Worm (Caenorhabditis elegans) whole organism, L4 larva: Measurements from ENCODE around the gene fipr-8.
A peak's percentile ranks its signal among the peaks of the same experiment; 100 is the strongest.

Source experiments
- D1046.2 ChIP-seq: fragments of 200-800 bp; sonication (Bioruptor generic); IDR thresholded peaks from 2 replicates; pipeline ENCODE4 v1.3.6; 2022; ENCODE audit warnings: missing genetic modification characterization, missing compliant biosample characterization
- F10B5.3 ChIP-seq: sonication (generic microtip); optimal IDR thresholded peaks from 2 replicates; lab custom pipeline; 2016; ENCODE audit warnings: mild to moderate bottlenecking, missing genetic modification characterization, missing compliant biosample characterization
- F26F4.8 ChIP-seq: fragments of 200-800 bp; sonication (Bioruptor generic); conservative IDR thresholded peaks from 2 replicates; pipeline ENCODE4 v1.3.6; 2022; ENCODE audit warnings: missing genetic modification characterization, missing compliant biosample characterization
- R02D3.7 ChIP-seq: fragments of 150-350 bp; sonication (generic microtip); optimal IDR thresholded peaks from 3 replicates; lab custom pipeline; 2014; ENCODE audit warnings: missing biosample characterization, missing genetic modification characterization
- T20F7.1 ChIP-seq: fragments of 200-800 bp; sonication (Bioruptor generic); optimal IDR thresholded peaks from 2 replicates; lab custom pipeline; 2018; ENCODE audit warnings: mild to moderate bottlenecking, missing genetic modification characterization, missing compliant biosample characterization
- T26A8.4 ChIP-seq: fragments of 200-800 bp; sonication (Bioruptor generic); IDR thresholded peaks from 2 replicates; pipeline ENCODE4 v1.3.6; 2022; ENCODE audit warnings: missing genetic modification characterization, missing compliant biosample characterization
- Y105C5A.15 ChIP-seq: fragments of 200-800 bp; sonication (Bioruptor generic); IDR thresholded peaks from 2 replicates; pipeline ENCODE4 v1.3.6; 2022; ENCODE audit warnings: missing genetic modification characterization, missing compliant biosample characterization
- Y5F2A.4 ChIP-seq: fragments of 200-800 bp; sonication (Bioruptor generic); optimal IDR thresholded peaks from 2 replicates; lab custom pipeline; 2018; ENCODE audit warnings: mild to moderate bottlenecking, missing genetic modification characterization, missing compliant biosample characterization
- ZK546.5 ChIP-seq, 2 experiments: sonication (generic microtip); optimal IDR thresholded peaks; 2 replicates each; lab custom pipeline; 2017; ENCODE audit warnings: missing biosample characterization in 2 of 2, missing genetic modification characterization in 2 of 2
- aha-1 ChIP-seq: fragments of 150-350 bp; peaks from one replicate; lab custom pipeline; 2014; ENCODE audit warnings: missing biosample characterization, missing genetic modification characterization
- ama-1 ChIP-seq: fragments of 150-350 bp; optimal IDR thresholded peaks from 2 replicates; lab custom pipeline; 2014; ENCODE audit warnings: inconsistent platforms, mixed read lengths
- arid-1 ChIP-seq: fragments of 200-800 bp; sonication (Bioruptor generic); conservative IDR thresholded peaks from 2 replicates; pipeline ENCODE4 v1.3.6; 2022; ENCODE audit warnings: missing genetic modification reagents, missing genetic modification characterization, missing compliant biosample characterization
- ceh-28 ChIP-seq: fragments of 150-350 bp; optimal IDR thresholded peaks from 2 replicates; lab custom pipeline; 2014; ENCODE audit warnings: missing biosample characterization, missing genetic modification reagents, missing genetic modification characterization
- ceh-32 ChIP-seq: sonication (generic microtip); optimal IDR thresholded peaks from 2 replicates; lab custom pipeline; 2016; ENCODE audit warnings: mild to moderate bottlenecking, missing genetic modification characterization, missing compliant biosample characterization; ENCODE audit not compliant: poor library complexity
- ces-1 ChIP-seq: fragments of 150-350 bp; sonication (generic microtip); optimal IDR thresholded peaks from 4 replicates; lab custom pipeline; 2014; ENCODE audit warnings: missing biosample characterization, missing genetic modification reagents, missing genetic modification characterization
- daf-16 ChIP-seq, 3 experiments: sonication (generic microtip); optimal IDR thresholded peaks; 2 replicates each; lab custom pipeline; 2016 to 2017; ENCODE audit warnings: missing genetic modification characterization in 3 of 3, missing genetic modification reagents in 3 of 3, mild to moderate bottlenecking in 2 of 3, missing compliant biosample characterization in 2 of 3, missing biosample characterization in 1 of 3, moderate library complexity in 1 of 3
- daf-8 ChIP-seq: fragments of 200-800 bp; sonication (Bioruptor generic); IDR thresholded peaks from 2 replicates; pipeline ENCODE4 v1.3.6; 2022; ENCODE audit warnings: missing genetic modification characterization, missing compliant biosample characterization
- dmd-9 ChIP-seq: fragments of 200-800 bp; sonication (Bioruptor generic); IDR thresholded peaks from 2 replicates; pipeline ENCODE4 v1.3.6; 2022; ENCODE audit warnings: missing genetic modification reagents, missing genetic modification characterization, missing compliant biosample characterization
- dve-1 ChIP-seq: sonication (generic microtip); optimal IDR thresholded peaks from 2 replicates; lab custom pipeline; 2017; ENCODE audit warnings: antibody characterized with exemption, mild to moderate bottlenecking, missing genetic modification characterization, missing compliant biosample characterization; ENCODE audit not compliant: insufficient read depth
- hif-1 ChIP-seq, 2 experiments: sonication (generic microtip); optimal IDR thresholded peaks; 2 replicates each; lab custom pipeline; 2016 to 2017; ENCODE audit warnings: missing compliant biosample characterization in 2 of 2, missing genetic modification characterization in 2 of 2, missing genetic modification reagents in 2 of 2, missing genotype in 2 of 2, mild to moderate bottlenecking in 1 of 2
- hlh-11 ChIP-seq: fragments of 200-800 bp; sonication (Bioruptor generic); optimal IDR thresholded peaks from 2 replicates; lab custom pipeline; 2018; ENCODE audit warnings: mild to moderate bottlenecking, missing genetic modification characterization, missing compliant biosample characterization
- hlh-30 ChIP-seq: sonication (generic microtip); optimal IDR thresholded peaks from 2 replicates; lab custom pipeline; 2017; ENCODE audit warnings: antibody characterized with exemption, mild to moderate bottlenecking, missing genetic modification characterization, missing compliant biosample characterization; ENCODE audit not compliant: insufficient read depth
- lin-13 ChIP-seq: fragments of 150-350 bp; optimal IDR thresholded peaks from 2 replicates; lab custom pipeline; 2014; ENCODE audit warnings: missing biosample characterization, missing genetic modification reagents, missing genetic modification characterization
- lin-39 ChIP-seq: fragments of 150-350 bp; optimal IDR thresholded peaks from 2 replicates; lab custom pipeline; 2014; ENCODE audit warnings: missing biosample characterization, missing genetic modification reagents, missing genetic modification characterization
- lsy-2 ChIP-seq, 2 experiments: fragments of 150-350 bp in 1 of 2; sonication (generic microtip) in 1 of 2; optimal IDR thresholded peaks; 2 replicates each; lab custom pipeline; 2014 to 2017; ENCODE audit warnings: missing biosample characterization in 2 of 2, missing genetic modification characterization in 2 of 2
- madf-9 ChIP-seq: fragments of 200-800 bp; sonication (Bioruptor generic); conservative IDR thresholded peaks from 2 replicates; pipeline ENCODE4 v1.3.6; 2022; ENCODE audit warnings: missing genetic modification reagents, missing genetic modification characterization, missing compliant biosample characterization
- mep-1 ChIP-seq: fragments of 150-350 bp; sonication (generic microtip); optimal IDR thresholded peaks from 3 replicates; lab custom pipeline; 2014; ENCODE audit warnings: missing biosample characterization, missing genetic modification characterization
- mes-2 ChIP-seq: sonication (generic microtip); optimal IDR thresholded peaks from 2 replicates; lab custom pipeline; 2016; ENCODE audit warnings: missing genotype, mild to moderate bottlenecking, missing genetic modification characterization, missing compliant biosample characterization; ENCODE audit not compliant: poor library complexity, severe bottlenecking
- mxl-2 ChIP-seq: fragments of 200-800 bp; sonication (Bioruptor generic); conservative IDR thresholded peaks from 2 replicates; pipeline ENCODE4 v1.3.6; 2022; ENCODE audit warnings: missing genetic modification reagents, missing genetic modification characterization, missing compliant biosample characterization
- mxl-3 ChIP-seq: fragments of 200-800 bp; sonication (Bioruptor generic); optimal IDR thresholded peaks from 2 replicates; lab custom pipeline; 2018; ENCODE audit warnings: mild to moderate bottlenecking, missing genetic modification characterization, missing compliant biosample characterization
- nhr-237 ChIP-seq: sonication (generic microtip); optimal IDR thresholded peaks from 2 replicates; lab custom pipeline; 2017; ENCODE audit warnings: missing biosample characterization, missing genetic modification characterization
- nhr-25 ChIP-seq: sonication (generic microtip); optimal IDR thresholded peaks from 2 replicates; lab custom pipeline; 2017; ENCODE audit warnings: missing genetic modification characterization, mild to moderate bottlenecking, missing compliant biosample characterization, antibody characterized with exemption, moderate library complexity, borderline replicate concordance; ENCODE audit not compliant: insufficient read depth
- nhr-28 ChIP-seq: fragments of 150-350 bp; optimal IDR thresholded peaks from 2 replicates; lab custom pipeline; 2014; ENCODE audit warnings: missing biosample characterization, missing genetic modification characterization
- nhr-41 ChIP-seq: fragments of 200-800 bp; sonication (Bioruptor generic); IDR thresholded peaks from 2 replicates; pipeline ENCODE4 v1.3.6; 2022; ENCODE audit warnings: missing genetic modification reagents, missing genetic modification characterization, missing compliant biosample characterization
- nhr-76 ChIP-seq: fragments of 150-350 bp; optimal IDR thresholded peaks from 2 replicates; lab custom pipeline; 2014; ENCODE audit warnings: missing biosample characterization, missing genetic modification characterization
- nhr-77 ChIP-seq: fragments of 150-350 bp; optimal IDR thresholded peaks from 2 replicates; lab custom pipeline; 2014; ENCODE audit warnings: missing biosample characterization, missing genetic modification characterization
- pha-4 ChIP-seq, 2 experiments: fragments of 150-350 bp in 1 of 2; fragments of 200-800 bp in 1 of 2; sonication (Bioruptor generic) in 1 of 2; IDR thresholded peaks in 1 of 2; optimal IDR thresholded peaks in 1 of 2; 2 replicates each; pipeline versions ENCODE4 v1.3.6 to Lab custom; 2014 to 2022; ENCODE audit warnings: missing genetic modification characterization in 2 of 2, missing genetic modification reagents in 2 of 2, missing biosample characterization in 1 of 2, missing compliant biosample characterization in 1 of 2
- php-3 ChIP-seq: fragments of 200-800 bp; sonication (Bioruptor generic); IDR thresholded peaks from 2 replicates; pipeline ENCODE4 v1.3.6; 2022; ENCODE audit warnings: missing genetic modification reagents, missing genetic modification characterization, missing compliant biosample characterization
- pqm-1 ChIP-seq: sonication (generic microtip); optimal IDR thresholded peaks from 2 replicates; lab custom pipeline; 2017; ENCODE audit warnings: missing biosample characterization, missing genetic modification characterization
- sdz-12 ChIP-seq: fragments of 200-800 bp; sonication (Bioruptor generic); optimal IDR thresholded peaks from 2 replicates; lab custom pipeline; 2018; ENCODE audit warnings: mild to moderate bottlenecking, missing genetic modification characterization, missing compliant biosample characterization
- skn-1 ChIP-seq: fragments of 150-350 bp; optimal IDR thresholded peaks from 2 replicates; lab custom pipeline; 2014; ENCODE audit warnings: missing biosample characterization, missing genetic modification characterization
- spr-1 ChIP-seq: sonication (generic microtip); optimal IDR thresholded peaks from 2 replicates; lab custom pipeline; 2016; ENCODE audit warnings: mild to moderate bottlenecking, missing genetic modification characterization, missing compliant biosample characterization
- zip-11 ChIP-seq: fragments of 200-800 bp; sonication (Bioruptor generic); IDR thresholded peaks from 2 replicates; pipeline ENCODE4 v1.3.6; 2022; ENCODE audit warnings: missing genetic modification characterization, missing compliant biosample characterization
- zip-2 ChIP-seq: fragments of 150-350 bp; optimal IDR thresholded peaks from 2 replicates; lab custom pipeline; 2014; ENCODE audit warnings: missing biosample characterization, missing genetic modification characterization
- ztf-7 ChIP-seq: fragments of 150-350 bp; optimal IDR thresholded peaks from 2 replicates; lab custom pipeline; 2014; ENCODE audit warnings: missing biosample characterization, missing genetic modification characterization

The fipr-8 gene

ce11 chrV:10246443-10246885 lies 6.7 kb upstream of the fipr-8 start (continued):
- TF ChIP-seq ztf-7 (tag; lab: Kevin White, UChicago) (no peak), madf-9 (no peak), F26F4.8 (GFP tag; lab: Robert Waterston, UW) (no peak), skn-1 (tag; lab: Kevin White, UChicago) (no peak), nhr-76 (tag; lab: Kevin White, UChicago) (no peak), ces-1 (GFP tag; lab: Kevin White, UChicago) (no peak), hlh-11 (tag; lab: Kevin White, UChicago) (peak; percentile 40), dve-1 (peak; percentile 40), ama-1 (lab: Kevin White, UChicago) (no peak), lsy-2 (tag; optimal IDR thresholded peaks at IDR 0.05; lab: Kevin White, UChicago) (peak; percentile 28 to 47), arid-1 (GFP tag; lab: Robert Waterston, UW) (no peak)

ce11 chrV:10245615-10246014 lies 5.9 kb upstream of the fipr-8 start:
- TF ChIP-seq nhr-76 (tag; lab: Kevin White, UChicago) (no peak), lin-39 (tag; lab: Kevin White, UChicago) (no peak), pha-4 (GFP tag; IDR thresholded peaks at IDR 0.05; lab: Robert Waterston, UW) (no peak), pha-4 (tag; optimal IDR thresholded peaks at IDR 0.05; lab: Kevin White, UChicago) (no peak), ZK546.5 (tag; optimal IDR thresholded peaks at IDR 0.05; lab: Kevin White, UChicago) (no peak), ceh-28 (tag; lab: Kevin White, UChicago) (no peak), Y5F2A.4 (GFP tag; lab: Kevin White, UChicago) (no peak), pqm-1 (tag; lab: Kevin White, UChicago) (peak; percentile 22), mep-1 (tag; lab: Kevin White, UChicago) (no peak), R02D3.7 (tag; lab: Kevin White, UChicago) (no peak), lin-13 (GFP tag; lab: Kevin White, UChicago) (no peak), nhr-28 (peak; percentile 69), mxl-2 (no peak), hlh-11 (tag; lab: Kevin White, UChicago) (peak; percentile 45), F10B5.3 (no peak), daf-16 (GFP tag; optimal IDR thresholded peaks at IDR 0.05; lab: Kevin White, UChicago) (no peak), daf-16 (tag; optimal IDR thresholded peaks at IDR 0.05; lab: Kevin White, UChicago) (peak; percentile 100), nhr-25 (tag; lab: Kevin White, UChicago) (no peak), ama-1 (lab: Kevin White, UChicago) (no peak), hif-1 (tag; optimal IDR thresholded peaks at IDR 0.05; lab: Kevin White, UChicago) (no peak), dve-1 (peak; percentile 53), ceh-32 (tag; lab: Kevin White, UChicago) (no peak), nhr-41 (GFP tag; lab: Robert Waterston, UW) (no peak), nhr-77 (peak; percentile 34), php-3 (GFP tag; lab: Robert Waterston, UW) (no peak), T26A8.4 (GFP tag; lab: Robert Waterston, UW) (no peak)

ce11 chrV:10244018-10244720 lies 4.4 kb upstream of the fipr-8 start:
- TF ChIP-seq hlh-11 (tag; lab: Kevin White, UChicago) (peak; percentile 34), ZK546.5 (tag; optimal IDR thresholded peaks at IDR 0.05; lab: Kevin White, UChicago) (no peak), R02D3.7 (tag; lab: Kevin White, UChicago) (no peak), spr-1 (no peak), mxl-3 (GFP tag; lab: Kevin White, UChicago) (no peak), nhr-25 (tag; lab: Kevin White, UChicago) (no peak), Y105C5A.15 (GFP tag; lab: Robert Waterston, UW) (no peak), dmd-9 (GFP tag; lab: Robert Waterston, UW) (no peak), zip-2 (tag; lab: Kevin White, UChicago) (no peak), mes-2 (tag; lab: Kevin White, UChicago) (no peak), sdz-12 (no peak), nhr-237 (tag; lab: Kevin White, UChicago) (no peak), hlh-30 (tag; lab: Kevin White, UChicago) (peak; percentile 20), aha-1 (tag; lab: Kevin White, UChicago) (no peak), php-3 (GFP tag; lab: Robert Waterston, UW) (peak; percentile 86), hif-1 (tag; optimal IDR thresholded peaks at IDR 0.05; lab: Kevin White, UChicago) (no peak), D1046.2 (GFP tag; lab: Robert Waterston, UW) (no peak), T20F7.1 (GFP tag; lab: Kevin White, UChicago) (no peak), daf-8 (GFP tag; lab: Robert Waterston, UW) (no peak), lsy-2 (tag; optimal IDR thresholded peaks at IDR 0.05; lab: Kevin White, UChicago) (no peak), zip-11 (GFP tag; lab: Robert Waterston, UW) (no peak)
